Fruit fly (Drosophila melanogaster) whole organism, pupa: ENCODE data around the gene aop.
A peak's percentile ranks its signal among the peaks of the same experiment; 100 is the strongest.

Source experiments
- CG10348 ChIP-seq: fragments of 200-800 bp; sonication (Bioruptor generic); IDR thresholded peaks from 2 replicates; pipeline ENCODE4 v1.3.6; 2022; ENCODE audit warnings: missing biosample characterization, missing genetic modification characterization
- CG12605 ChIP-seq: fragments of 200-800 bp; sonication (Bioruptor generic); IDR thresholded peaks from 2 replicates; pipeline ENCODE4 v1.3.6; 2022; ENCODE audit warnings: missing biosample characterization, missing genetic modification characterization
- CG13204 ChIP-seq: fragments of 200-800 bp; sonication (Bioruptor generic); optimal IDR thresholded peaks from 2 replicates; lab custom pipeline; 2018; ENCODE audit warnings: missing biosample characterization, mild to moderate bottlenecking, missing genetic modification characterization, moderate library complexity
- CG14655 ChIP-seq: fragments of 200-800 bp; sonication (Bioruptor generic); optimal IDR thresholded peaks from 3 replicates; lab custom pipeline; 2017; ENCODE audit warnings: mild to moderate bottlenecking, missing biosample characterization, missing genetic modification reagents, missing genetic modification characterization
- CG15710 ChIP-seq: fragments of 200-800 bp; sonication (Bioruptor generic); optimal IDR thresholded peaks from 2 replicates; lab custom pipeline; 2018; ENCODE audit warnings: missing biosample characterization, mild to moderate bottlenecking, missing genetic modification characterization, moderate library complexity
- CG17806 ChIP-seq: fragments of 200-800 bp; sonication (Bioruptor generic); optimal IDR thresholded peaks from 2 replicates; lab custom pipeline; 2018; ENCODE audit warnings: missing biosample characterization, mild to moderate bottlenecking, missing genetic modification characterization, moderate library complexity
- CG32121 ChIP-seq: fragments of 200-800 bp; sonication (Bioruptor generic); IDR thresholded peaks from 2 replicates; pipeline ENCODE4 v1.3.6; 2022; ENCODE audit warnings: missing biosample characterization, missing genetic modification characterization
- CG34367 ChIP-seq: fragments of 200-800 bp; sonication (Bioruptor generic); optimal IDR thresholded peaks from 2 replicates; lab custom pipeline; 2018; ENCODE audit warnings: missing biosample characterization, mild to moderate bottlenecking, missing genetic modification characterization
- CG4496 ChIP-seq: fragments of 200-800 bp; sonication (Bioruptor generic); IDR thresholded peaks from 3 replicates; pipeline ENCODE4 v1.3.6; 2022; ENCODE audit warnings: missing biosample characterization, missing genetic modification characterization
- CG8159 ChIP-seq: fragments of 200-800 bp; sonication (Bioruptor generic); optimal IDR thresholded peaks from 3 replicates; lab custom pipeline; 2018; ENCODE audit warnings: missing biosample characterization, mild to moderate bottlenecking, missing genetic modification characterization, moderate library complexity
- CG8301 ChIP-seq: fragments of 200-800 bp; sonication (Bioruptor generic); optimal IDR thresholded peaks from 2 replicates; lab custom pipeline; 2018; ENCODE audit warnings: missing biosample characterization, mild to moderate bottlenecking, missing genetic modification characterization
- CG9948 ChIP-seq: fragments of 200-800 bp; sonication (Bioruptor generic); optimal IDR thresholded peaks from 2 replicates; lab custom pipeline; 2018; ENCODE audit warnings: missing biosample characterization, mild to moderate bottlenecking, missing genetic modification characterization, moderate library complexity
- D1 ChIP-seq: fragments of 200-800 bp; sonication (Bioruptor generic); optimal IDR thresholded peaks from 2 replicates; lab custom pipeline; 2018; ENCODE audit warnings: missing biosample characterization, mild to moderate bottlenecking, missing genetic modification characterization, moderate library complexity
- EcR ChIP-seq: fragments of 200-800 bp; sonication (Bioruptor generic); optimal IDR thresholded peaks from 3 replicates; lab custom pipeline; 2019; ENCODE audit warnings: missing biosample characterization, missing genetic modification characterization, mild to moderate bottlenecking, moderate library complexity, missing genetic modification reagents
- Ets98B ChIP-seq: fragments of 200-800 bp; sonication (Bioruptor generic); IDR thresholded peaks from 2 replicates; pipeline ENCODE4 v1.3.6; 2022; ENCODE audit warnings: missing biosample characterization, missing genetic modification characterization
- Pif1A ChIP-seq: fragments of 200-800 bp; sonication (Bioruptor generic); optimal IDR thresholded peaks from 3 replicates; lab custom pipeline; 2016; ENCODE audit warnings: missing biosample characterization, missing genetic modification characterization
- Pif1B ChIP-seq: fragments of 200-800 bp; sonication (Bioruptor generic); optimal IDR thresholded peaks from 3 replicates; lab custom pipeline; 2016; ENCODE audit warnings: missing biosample characterization, missing genetic modification characterization
- Snoo ChIP-seq: fragments of 200-800 bp; sonication (Bioruptor generic); optimal IDR thresholded peaks from 3 replicates; lab custom pipeline; 2017; ENCODE audit warnings: missing biosample characterization, mild to moderate bottlenecking, missing genetic modification characterization, inconsistent platforms
- fd96Ca ChIP-seq: fragments of 200-800 bp; sonication (Bioruptor generic); IDR thresholded peaks from 3 replicates; pipeline ENCODE4 v1.3.6; 2022; ENCODE audit warnings: missing biosample characterization, missing genetic modification characterization
- gl ChIP-seq: fragments of 200-800 bp; sonication (Bioruptor generic); optimal IDR thresholded peaks from 2 replicates; lab custom pipeline; 2018; ENCODE audit warnings: missing biosample characterization, mild to moderate bottlenecking, missing genetic modification characterization
- rn ChIP-seq: fragments of 200-800 bp; sonication (Bioruptor generic); IDR thresholded peaks from 2 replicates; pipeline ENCODE4 v1.3.6; 2022; ENCODE audit warnings: missing biosample characterization, missing genetic modification characterization

The aop gene

dm6 chr2L:2184659-2185058, 6.1 kb upstream of the aop start:
- TF ChIP-seq CG34367 (tag; lab: Kevin White, UChicago) (peak; percentile 1), CG8159 (tag; lab: Kevin White, UChicago) (peak; percentile 48), CG4496 (GFP tag; lab: Robert Waterston, UW) (peak; percentile 56; the same call in 1 of the 3 replicates), gl (tag; lab: Kevin White, UChicago) (no peak), CG17806 (tag; lab: Kevin White, UChicago) (peak; percentile 29), Pif1A (GFP tag; lab: Kevin White, UChicago) (peak; percentile 55), CG12605 (GFP tag; lab: Robert Waterston, UW) (peak; percentile 11; the same call in 1 of the 2 replicates), fd96Ca (GFP tag; lab: Robert Waterston, UW) (no peak), Pif1B (GFP tag; lab: Kevin White, UChicago) (peak; percentile 62), CG8301 (peak; percentile 75), CG9948 (peak; percentile 21), CG15710 (tag; lab: Kevin White, UChicago) (no peak), Snoo (peak; percentile 22), Ets98B (peak; percentile 37; the same call in 1 of the 2 replicates), CG32121 (GFP tag; lab: Robert Waterston, UW) (peak; percentile 25; the same call in 1 of the 2 replicates), CG13204 (GFP tag; lab: Kevin White, UChicago) (no peak), D1 (tag; lab: Kevin White, UChicago) (no peak), EcR (GFP tag; lab: Kevin White, UChicago) (no peak), CG10348 (GFP tag; lab: Robert Waterston, UW) (no peak), rn (GFP tag; lab: Robert Waterston, UW) (peak; percentile 47), CG14655 (peak; percentile 54)

dm6 chr2L:2184129-2184528, 5.6 kb upstream of the aop start:
- TF ChIP-seq rn (GFP tag; lab: Robert Waterston, UW) (no peak), Pif1B (GFP tag; lab: Kevin White, UChicago) (no peak), gl (tag; lab: Kevin White, UChicago) (no peak), CG15710 (tag; lab: Kevin White, UChicago) (no peak), CG10348 (GFP tag; lab: Robert Waterston, UW) (no peak), Pif1A (GFP tag; lab: Kevin White, UChicago) (no peak), CG14655 (no peak), CG32121 (GFP tag; lab: Robert Waterston, UW) (0 out of 2 replicates have a peak, but pooled peaks have one; percentile 25), CG34367 (tag; lab: Kevin White, UChicago) (no peak), Ets98B (peak; percentile 72), CG12605 (GFP tag; lab: Robert Waterston, UW) (peak; percentile 28; the same call in 1 of the 2 replicates), CG13204 (GFP tag; lab: Kevin White, UChicago) (no peak), EcR (GFP tag; lab: Kevin White, UChicago) (no peak), CG8301 (peak; percentile 21), Snoo (no peak), CG9948 (no peak), CG17806 (tag; lab: Kevin White, UChicago) (no peak), CG8159 (tag; lab: Kevin White, UChicago) (no peak), D1 (tag; lab: Kevin White, UChicago) (no peak), fd96Ca (GFP tag; lab: Robert Waterston, UW) (peak; percentile 31; the same call in 1 of the 3 replicates), CG4496 (GFP tag; lab: Robert Waterston, UW) (peak; percentile 67; the same call in 2 of the 3 replicates)

dm6 chr2L:2182735-2183340, 4.3 kb upstream of the aop start:
- TF ChIP-seq Ets98B (peak; percentile 61), Pif1A (GFP tag; lab: Kevin White, UChicago) (peak; percentile 68), gl (tag; lab: Kevin White, UChicago) (peak; percentile 83), CG34367 (tag; lab: Kevin White, UChicago) (peak; percentile 86), CG15710 (tag; lab: Kevin White, UChicago) (peak; percentile 80), CG14655 (peak; percentile 87), CG8301 (peak; percentile 75), CG32121 (GFP tag; lab: Robert Waterston, UW) (no peak), Pif1B (GFP tag; lab: Kevin White, UChicago) (peak; percentile 79), CG12605 (GFP tag; lab: Robert Waterston, UW) (peak; percentile 78), Snoo (no peak), CG10348 (GFP tag; lab: Robert Waterston, UW) (no peak), CG13204 (GFP tag; lab: Kevin White, UChicago) (peak; percentile 65), fd96Ca (GFP tag; lab: Robert Waterston, UW) (peak; percentile 81), CG17806 (tag; lab: Kevin White, UChicago) (peak; percentile 87), rn (GFP tag; lab: Robert Waterston, UW) (0 out of 2 replicates have a peak, but pooled peaks have one; percentile 7), D1 (tag; lab: Kevin White, UChicago) (no peak), EcR (GFP tag; lab: Kevin White, UChicago) (no peak), CG8159 (tag; lab: Kevin White, UChicago) (peak; percentile 80), CG4496 (GFP tag; lab: Robert Waterston, UW) (peak; percentile 87), CG9948 (peak; percentile 88)

DNA sequence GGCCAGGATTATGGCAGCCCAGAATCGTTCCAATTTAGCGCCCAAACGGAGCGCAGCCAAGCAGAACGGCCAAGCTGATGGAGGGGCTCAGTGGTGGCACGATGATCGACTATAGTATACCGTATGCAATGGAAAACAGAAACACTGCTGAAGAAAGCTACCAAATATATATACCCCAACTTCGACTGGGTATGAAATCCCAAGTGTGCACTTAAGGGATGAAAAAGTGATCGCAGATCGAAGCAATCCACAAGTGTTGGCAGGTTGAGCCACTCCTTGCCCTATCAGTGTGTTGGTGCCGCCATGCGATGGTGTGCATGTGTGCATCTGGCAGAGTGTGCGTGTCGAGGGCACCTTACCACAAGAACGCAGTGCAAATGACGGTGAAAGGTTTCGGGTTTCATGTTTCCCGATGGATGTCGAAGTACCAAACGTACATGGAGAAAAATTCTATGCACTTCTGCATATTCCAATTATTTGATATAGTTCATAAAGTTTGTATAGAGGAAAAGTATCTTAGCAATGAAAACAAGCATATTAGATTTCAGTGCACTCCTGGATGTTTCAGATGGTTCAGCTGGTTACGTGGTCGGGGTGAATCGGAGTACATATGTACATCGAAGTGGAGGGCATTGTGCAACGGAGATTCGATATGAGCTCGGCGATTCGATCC, 3.6 kb upstream of the aop start:
- no peak for TF ChIP-seq CG9948

- TF ChIP-seq CG32121 (GFP tag; lab: Robert Waterston, UW) = peak; percentile 15; the same call in 1 of the 2 replicates
- TF ChIP-seq CG12605 (GFP tag; lab: Robert Waterston, UW) = no peak
- TF ChIP-seq, all 21 proteins: peak for 1
Measured at dm6 chr2L:2180665-2181064, 2.1 kb upstream of the aop start.
